Worm (Caenorhabditis elegans): ENCODE measurements around the gene Y54B9A.1.
A peak's percentile ranks its signal among the peaks of the same experiment; 100 is the strongest.
"Not testable (repeated sequence)": the region's sequence is repeated elsewhere in the genome, so short reads cannot be mapped to it uniquely, and the experiment has no call there.

Gene Y54B9A.1

DNA sequence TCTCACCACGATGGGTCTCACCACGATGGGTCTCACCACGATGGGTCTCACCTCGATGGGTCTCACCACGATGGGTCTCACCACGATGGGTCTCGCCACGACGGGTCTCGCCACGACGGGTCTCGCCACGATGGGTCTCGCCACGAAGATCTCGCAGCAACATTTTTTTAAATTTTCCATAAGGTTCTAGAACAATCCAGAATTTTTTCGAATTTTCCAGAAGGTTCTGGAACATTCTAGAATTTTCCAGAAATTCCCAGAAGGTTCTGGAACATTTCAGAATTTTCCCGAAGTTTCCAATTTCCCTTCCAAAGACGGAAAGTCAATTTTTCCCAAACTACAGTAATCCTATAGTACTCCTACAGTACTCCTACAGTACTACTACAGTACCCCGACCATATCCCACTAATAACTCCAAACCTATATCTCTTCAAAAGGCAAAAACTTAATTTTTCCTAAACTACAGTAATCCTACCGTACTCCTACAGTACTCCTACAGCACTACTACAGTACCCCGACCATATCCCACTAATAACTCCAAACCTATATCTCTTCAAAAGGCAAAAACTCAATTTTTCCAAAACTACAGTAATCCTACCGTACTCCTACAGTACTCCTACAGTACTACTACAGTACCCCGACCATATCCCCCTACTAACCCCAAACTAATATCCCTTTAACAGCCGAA, at the start of gene Y54B9A.1:
Y54B9A.1 (minus strand) TSS at position 235 of the 688 bp plus-strand sequence.
- TF ChIP-seq ceh-88 (GFP tag; IDR thresholded peaks at IDR 0.05); mep-1 (tag; optimal IDR thresholded peaks at IDR 0.05); zag-1 (tag; optimal IDR thresholded peaks at IDR 0.05): not testable (repeated sequence)

DNA sequence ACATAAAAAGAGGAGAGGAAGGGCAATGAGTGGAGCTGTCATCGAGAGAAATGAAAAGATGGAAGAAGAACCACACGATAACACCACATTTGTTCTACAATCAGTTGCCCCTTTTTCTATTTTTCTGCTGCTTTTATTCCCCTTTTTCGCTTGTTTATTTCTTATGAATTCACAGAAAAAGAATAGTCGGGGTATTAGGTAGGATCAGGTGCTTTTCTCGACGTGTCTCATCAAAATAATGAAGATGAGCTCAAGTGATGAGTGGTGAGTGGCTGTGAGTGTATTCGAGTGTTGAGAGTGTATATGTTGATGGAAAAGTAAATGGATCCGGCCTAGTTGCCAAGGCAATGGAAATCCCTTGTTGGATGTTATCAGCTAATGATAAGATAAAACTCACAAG, 46.2 kb upstream of the Y54B9A.1 start:
- TF ChIP-seq zag-1 (tag; optimal IDR thresholded peaks at IDR 0.05) = no peak
- no peak for TF ChIP-seq unc-98 (GFP tag; IDR thresholded peaks at IDR 0.05)
- no peak for TF ChIP-seq fkh-4 (tag; optimal IDR thresholded peaks at IDR 0.05; ENCODE audit: borderline replicate concordance)
- TF ChIP-seq lsy-2 (tag; optimal IDR thresholded peaks at IDR 0.05) = no peak
- no peak for TF ChIP-seq C04F5.9 (tag; optimal IDR thresholded peaks at IDR 0.05)
- TF ChIP-seq pax-3 (tag; optimal IDR thresholded peaks at IDR 0.05) = peak; percentile 38
- no peak for TF ChIP-seq nhr-20 (tag; optimal IDR thresholded peaks at IDR 0.05)
- no peak for TF ChIP-seq nhr-28 (tag; optimal IDR thresholded peaks at IDR 0.05)
- TF ChIP-seq mef-2 (tag; optimal IDR thresholded peaks at IDR 0.05) = no peak
- no peak for TF ChIP-seq pag-3 (tag; optimal IDR thresholded peaks at IDR 0.05; ENCODE audit: borderline replicate concordance, insufficient read depth)
- TF ChIP-seq lin-13 (GFP tag; optimal IDR thresholded peaks at IDR 0.05) = no peak
- no peak for TF ChIP-seq sptf-1 (tag; optimal IDR thresholded peaks at IDR 0.05)
- TF ChIP-seq snu-23 (GFP tag; optimal IDR thresholded peaks at IDR 0.05) = no peak
- TF ChIP-seq snpc-4 (tag; optimal IDR thresholded peaks at IDR 0.05) = no peak
- no peak for TF ChIP-seq jun-1 (tag; optimal IDR thresholded peaks at IDR 0.05)
- no peak for TF ChIP-seq efl-1 (optimal IDR thresholded peaks at IDR 0.05)
- TF ChIP-seq efl-1 (GFP tag; optimal IDR thresholded peaks at IDR 0.05 in 1 of 2) = peak in 1 of 2 experiments; percentile 69
- TF ChIP-seq dpl-1 (GFP tag; optimal IDR thresholded peaks at IDR 0.05) = no peak
- peak; percentile 9 for TF ChIP-seq sox-4 (tag; optimal IDR thresholded peaks at IDR 0.05)
- TF ChIP-seq egl-27 (tag; optimal IDR thresholded peaks at IDR 0.05) = no peak
- TF ChIP-seq dsc-1 (tag; optimal IDR thresholded peaks at IDR 0.05) = peak; percentile 88
- TF ChIP-seq irx-1 (tag; optimal IDR thresholded peaks at IDR 0.05) = no peak
- no peak for TF ChIP-seq aha-1 (tag; optimal IDR thresholded peaks at IDR 0.05)
- TF ChIP-seq C34B4.2 (tag; optimal IDR thresholded peaks at IDR 0.05) = no peak
- TF ChIP-seq grh-1 (GFP tag; IDR thresholded peaks at IDR 0.05) = no peak
- peak; percentile 15 for TF ChIP-seq fkh-8 (tag; optimal IDR thresholded peaks at IDR 0.05)
- TF ChIP-seq nhr-71 (tag; optimal IDR thresholded peaks at IDR 0.05) = peak; percentile 5
- no peak for TF ChIP-seq lir-3 (tag; optimal IDR thresholded peaks at IDR 0.05; ENCODE audit: poor library complexity)

DNA sequence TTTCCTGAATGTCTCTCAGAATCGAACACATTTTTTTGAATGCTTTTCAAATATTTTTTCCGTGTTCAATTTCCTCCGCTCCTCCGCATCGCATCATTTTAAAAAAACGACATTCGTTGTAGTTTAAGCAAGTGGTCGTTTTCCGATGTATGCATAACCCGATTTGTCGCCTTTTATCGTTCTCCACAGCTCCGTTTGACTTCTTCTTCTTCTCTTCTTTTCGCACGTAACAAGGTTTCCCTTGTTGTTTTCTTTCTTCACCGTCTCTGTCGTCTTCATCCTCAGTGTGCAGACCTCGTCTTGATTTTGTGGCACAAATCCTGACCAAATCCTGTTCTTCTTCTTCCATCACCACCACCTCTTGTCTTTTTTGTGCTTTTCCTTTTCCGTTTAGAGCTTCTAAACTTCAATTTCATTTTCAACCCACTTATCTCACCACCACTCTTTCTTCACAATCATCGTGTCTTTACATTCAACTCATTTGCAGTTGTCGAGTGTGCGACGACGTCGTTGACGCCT, 44.4 kb upstream of the Y54B9A.1 start, which contains the start of gene K06A4.2:
K06A4.2 (plus strand) TSS at position 469 of the 519 bp plus-strand sequence.
- TF ChIP-seq fkh-10 (GFP tag; optimal IDR thresholded peaks at IDR 0.05) (peak; percentile 90), lin-14 (GFP tag; optimal IDR thresholded peaks at IDR 0.05) (peak; percentile 57), ets-5 (GFP tag; IDR thresholded peaks at IDR 0.05) (no peak)

DNA sequence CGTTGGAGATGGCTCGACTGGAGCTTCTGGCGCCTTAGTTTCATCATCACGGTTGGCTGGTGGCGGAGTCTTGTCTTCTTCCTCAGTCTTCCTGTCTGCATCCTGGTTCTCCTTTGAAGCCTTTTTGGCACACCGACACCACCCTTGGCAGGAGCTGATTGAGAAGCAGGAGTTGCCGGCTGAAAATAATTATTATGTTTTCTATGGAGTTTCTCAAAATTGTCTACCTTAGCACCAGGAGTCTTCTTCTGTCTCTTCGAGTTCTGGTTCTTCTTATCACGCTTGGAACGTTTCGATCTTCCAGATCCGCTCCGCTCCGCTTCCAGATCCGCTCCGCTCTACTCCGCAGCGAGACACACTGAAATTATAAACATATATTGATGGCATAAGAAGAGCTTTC, 41.2 kb upstream of the Y54B9A.1 start, which contains the start of gene K06A4.6:
K06A4.6 (minus strand) TSS at position 101 of the 400 bp plus-strand sequence.
- TF ChIP-seq ceh-8 (GFP tag; optimal IDR thresholded peaks at IDR 0.05) = no peak

DNA sequence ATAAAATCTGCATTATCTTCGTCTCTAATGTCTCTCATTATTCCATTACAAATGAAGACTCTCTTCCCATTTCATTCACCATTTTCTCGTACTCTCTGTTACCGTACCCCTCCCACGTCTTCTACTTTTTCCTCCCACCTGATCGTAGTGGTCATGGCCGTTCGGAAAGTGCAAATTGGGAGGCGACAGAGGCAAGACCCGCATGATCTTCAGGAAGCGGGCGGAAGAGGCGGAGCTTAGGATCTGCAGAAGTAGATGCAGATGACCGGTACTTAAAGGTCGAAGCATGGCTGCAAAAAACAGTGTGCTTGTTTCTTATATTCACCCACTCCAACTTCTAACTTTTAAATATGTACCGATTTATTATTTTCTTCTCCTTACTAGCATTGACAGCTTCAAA, 38.5 kb upstream of the Y54B9A.1 start, which contains the start of gene nas-3:
nas-3 (plus strand) TSS at position 301 of the 400 bp plus-strand sequence.
- TF ChIP-seq elt-3 (tag; optimal IDR thresholded peaks at IDR 0.05) = no peak
- no peak for TF ChIP-seq mef-2 (tag; optimal IDR thresholded peaks at IDR 0.05)
- TF ChIP-seq mdl-1 (tag; optimal IDR thresholded peaks at IDR 0.05) = no peak
- TF ChIP-seq tbx-2 (tag; optimal IDR thresholded peaks at IDR 0.05) = no peak
- no peak for TF ChIP-seq nhr-237 (tag; optimal IDR thresholded peaks at IDR 0.05)
- no peak for TF ChIP-seq unc-130 (tag; optimal IDR thresholded peaks at IDR 0.05)
- TF ChIP-seq isw-1 (GFP tag; IDR thresholded peaks at IDR 0.05) = no peak
- TF ChIP-seq xbp-1 (tag; optimal IDR thresholded peaks at IDR 0.05) = no peak
- TF ChIP-seq zip-4 (GFP tag; optimal IDR thresholded peaks at IDR 0.05) = no peak

Data from whole organism, L1 larva.